Fruit fly (Drosophila melanogaster) Kc167 (cell line): ENCODE measurements around the gene CG31274.
"Not testable (repeated sequence)": the region's sequence is repeated elsewhere in the genome, so short reads cannot be mapped to it uniquely, and the experiment has no call there.

Experiments
- Myc ChIP-seq: fragments of >200 bp; optimal IDR thresholded peaks from 2 replicates; lab custom pipeline; 2017; ENCODE audit warnings: missing external identifiers
- Sin3A ChIP-seq: fragments of >200 bp; optimal IDR thresholded peaks from 2 replicates; lab custom pipeline; 2018; ENCODE audit warnings: missing external identifiers
- h ChIP-seq: fragments of >200 bp; optimal IDR thresholded peaks from 3 replicates; lab custom pipeline; 2018; ENCODE audit warnings: missing external identifiers
- insv ChIP-seq: fragments of >200 bp; optimal IDR thresholded peaks from 3 replicates; lab custom pipeline; 2018; ENCODE audit warnings: missing external identifiers
- psq ChIP-seq: fragments of >200 bp; optimal IDR thresholded peaks from 2 replicates; lab custom pipeline; 2017; ENCODE audit warnings: missing external identifiers
- ttk ChIP-seq: sonication (Bioruptor generic); optimal IDR thresholded peaks from 2 replicates; lab custom pipeline; 2017; ENCODE audit warnings: missing external identifiers

The CG31274 gene

dm6 chr3R:16992716-16993115 lies at the start of gene CG31274:
TSS of gene CG31274 (plus strand) at chr3R:16993016.
- not testable (repeated sequence) for TF ChIP-seq ttk, insv, psq (lab: Kevin White, UChicago)

dm6 chr3R:16944267-16944666 lies 48.5 kb upstream of the CG31274 start:
- TF ChIP-seq Sin3A (lab: Kevin White, UChicago), result no peak
- no peak for TF ChIP-seq h (lab: Kevin White, UChicago)
- no peak for TF ChIP-seq insv (lab: Kevin White, UChicago)

dm6 chr3R:16948667-16949066 lies 44.1 kb upstream of the CG31274 start:
- no peak for TF ChIP-seq Myc (lab: Kevin White, UChicago)
- no peak for TF ChIP-seq psq (lab: Kevin White, UChicago)
- no peak for TF ChIP-seq insv (lab: Kevin White, UChicago)
- no peak for TF ChIP-seq Sin3A (lab: Kevin White, UChicago)
- TF ChIP-seq h (lab: Kevin White, UChicago), result no peak
- TF ChIP-seq ttk (lab: Kevin White, UChicago), result no peak

- no peak for TF ChIP-seq Myc (lab: Kevin White, UChicago)
- no peak for TF ChIP-seq ttk (lab: Kevin White, UChicago)
- TF ChIP-seq h (lab: Kevin White, UChicago), result no peak
- TF ChIP-seq Sin3A (lab: Kevin White, UChicago), result no peak
- TF ChIP-seq insv (lab: Kevin White, UChicago), result no peak
- no peak for TF ChIP-seq psq (lab: Kevin White, UChicago)
Measured at dm6 chr3R:16951374-16951773, 41.4 kb upstream of the CG31274 start.

dm6 chr3R:16954423-16954822 lies 38.4 kb upstream of the CG31274 start:
- TF ChIP-seq insv (lab: Kevin White, UChicago), result no peak
- no peak for TF ChIP-seq ttk (lab: Kevin White, UChicago)
- no peak for TF ChIP-seq h (lab: Kevin White, UChicago)
- no peak for TF ChIP-seq psq (lab: Kevin White, UChicago)
- no peak for TF ChIP-seq Sin3A (lab: Kevin White, UChicago)
- no peak for TF ChIP-seq Myc (lab: Kevin White, UChicago)

dm6 chr3R:16957759-16958536 lies 34.9 kb upstream of the CG31274 start:
- no peak for TF ChIP-seq ttk (lab: Kevin White, UChicago)
- TF ChIP-seq insv (lab: Kevin White, UChicago), result no peak
- no peak for TF ChIP-seq h (lab: Kevin White, UChicago)
- TF ChIP-seq Myc (lab: Kevin White, UChicago), result no peak
- TF ChIP-seq Sin3A (lab: Kevin White, UChicago), result no peak
- no peak for TF ChIP-seq psq (lab: Kevin White, UChicago)

- TF ChIP-seq Myc (lab: Kevin White, UChicago) (no peak), insv (lab: Kevin White, UChicago) (no peak), Sin3A (lab: Kevin White, UChicago) (no peak), h (lab: Kevin White, UChicago) (no peak), ttk (lab: Kevin White, UChicago) (no peak), psq (lab: Kevin White, UChicago) (no peak)
Measured at dm6 chr3R:16960219-16960618, 32.6 kb upstream of the CG31274 start.

dm6 chr3R:16962303-16962702 lies 30.5 kb upstream of the CG31274 start:
- TF ChIP-seq Myc (lab: Kevin White, UChicago), result no peak
- TF ChIP-seq Sin3A (lab: Kevin White, UChicago), result no peak
- no peak for TF ChIP-seq ttk (lab: Kevin White, UChicago)

- TF ChIP-seq psq (lab: Kevin White, UChicago) (no peak), insv (lab: Kevin White, UChicago) (no peak), ttk (lab: Kevin White, UChicago) (no peak), Myc (lab: Kevin White, UChicago) (no peak), Sin3A (lab: Kevin White, UChicago) (no peak), h (lab: Kevin White, UChicago) (no peak)
Measured at dm6 chr3R:16969361-16970355, 23.2 kb upstream of the CG31274 start.

dm6 chr3R:16972136-16972535 lies 20.7 kb upstream of the CG31274 start, which contains the start of gene Abd-B:
TSS of gene Abd-B (minus strand) at chr3R:16972236.
- TF ChIP-seq Myc (lab: Kevin White, UChicago), result no peak
- no peak for TF ChIP-seq insv (lab: Kevin White, UChicago)
- no peak for TF ChIP-seq Sin3A (lab: Kevin White, UChicago)
- TF ChIP-seq psq (lab: Kevin White, UChicago), result no peak
- TF ChIP-seq ttk (lab: Kevin White, UChicago), result no peak
- no peak for TF ChIP-seq h (lab: Kevin White, UChicago)

- TF ChIP-seq ttk (lab: Kevin White, UChicago) (no peak), insv (lab: Kevin White, UChicago) (no peak), h (lab: Kevin White, UChicago) (no peak), Sin3A (lab: Kevin White, UChicago) (no peak), Myc (lab: Kevin White, UChicago) (no peak), psq (lab: Kevin White, UChicago) (no peak)
Measured at dm6 chr3R:16972575-16972974, 20.2 kb upstream of the CG31274 start.
